Worm (Caenorhabditis elegans): Measurements from ENCODE around the gene F19C7.4.
A peak's percentile ranks its signal among the peaks of the same experiment; 100 is the strongest.

Gene F19C7.4

DNA sequence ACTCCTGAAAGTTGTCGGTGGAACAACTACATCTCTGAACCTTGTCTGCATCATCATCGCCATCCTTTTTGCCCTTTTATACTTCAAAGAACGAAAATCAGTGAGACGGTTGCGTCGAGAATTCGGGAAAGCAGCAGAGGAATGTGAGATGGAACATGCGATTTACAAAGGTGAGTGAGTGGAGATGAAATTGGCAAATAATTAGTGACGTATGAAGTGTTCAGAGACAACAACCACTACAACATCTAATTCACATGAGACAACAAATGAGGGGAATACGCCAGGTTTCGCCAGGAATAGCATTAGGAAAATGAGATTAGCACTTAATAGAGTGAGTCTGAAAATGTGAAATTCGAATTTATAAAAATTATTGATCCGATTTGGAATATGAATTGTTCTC, 38.1 kb upstream of the F19C7.4 start:
- TF ChIP-seq pax-1 (tag; optimal IDR thresholded peaks at IDR 0.05) = no peak
- TF ChIP-seq ceh-24 (tag; optimal IDR thresholded peaks at IDR 0.05) = no peak
- TF ChIP-seq ceh-34 (tag; optimal IDR thresholded peaks at IDR 0.05) = no peak
- TF ChIP-seq che-1 (tag; optimal IDR thresholded peaks at IDR 0.05) = no peak
- TF ChIP-seq ceh-45 (GFP tag; IDR thresholded peaks at IDR 0.05) = no peak
- TF ChIP-seq sox-4 (tag; optimal IDR thresholded peaks at IDR 0.05) = no peak
- no peak for TF ChIP-seq madf-2 (tag; optimal IDR thresholded peaks at IDR 0.05)
- no peak for TF ChIP-seq nhr-232 (tag; optimal IDR thresholded peaks at IDR 0.05)
- TF ChIP-seq dmd-4 (tag; optimal IDR thresholded peaks at IDR 0.05; ENCODE audit: borderline replicate concordance) = no peak
- no peak for TF ChIP-seq fax-1 (tag; optimal IDR thresholded peaks at IDR 0.05)
- no peak for TF ChIP-seq unc-3 (GFP tag; conservative IDR thresholded peaks at IDR 0.05)
- TF ChIP-seq unc-3 (tag; optimal IDR thresholded peaks at IDR 0.05) = no peak
- TF ChIP-seq syd-9 (tag; optimal IDR thresholded peaks at IDR 0.05) = no peak

DNA sequence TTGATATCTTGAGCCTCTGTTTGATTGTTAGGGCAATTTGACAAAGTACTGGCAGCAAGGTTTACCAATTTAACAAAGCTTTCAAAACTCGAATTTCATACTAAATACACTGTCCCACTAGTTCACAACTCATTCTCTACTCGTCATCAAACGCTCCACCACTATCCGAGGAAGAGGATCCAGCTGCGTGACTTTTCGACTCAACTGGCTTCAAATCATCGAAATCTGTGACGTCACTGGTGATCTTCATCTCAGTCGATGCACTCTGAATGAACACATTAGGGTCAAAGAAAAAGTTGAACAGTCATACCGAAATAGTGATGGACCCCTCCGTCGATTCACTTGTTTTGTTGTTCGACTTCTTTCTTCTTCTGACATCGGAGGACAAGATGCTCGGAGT, 36.8 kb upstream of the F19C7.4 start:
- TF ChIP-seq npax-4 (tag; optimal IDR thresholded peaks at IDR 0.05) = no peak
- no peak for TF ChIP-seq ceh-6 (GFP tag; optimal IDR thresholded peaks at IDR 0.05)
- TF ChIP-seq syd-9 (tag; optimal IDR thresholded peaks at IDR 0.05) = no peak
- no peak for TF ChIP-seq hlh-30 (tag; optimal IDR thresholded peaks at IDR 0.05; ENCODE audit: insufficient read depth)
- no peak for TF ChIP-seq fkh-10 (GFP tag; optimal IDR thresholded peaks at IDR 0.05)
- no peak for TF ChIP-seq ceh-31 (tag; optimal IDR thresholded peaks at IDR 0.05)
- no peak for TF ChIP-seq zip-5 (tag; optimal IDR thresholded peaks at IDR 0.05)
- TF ChIP-seq ets-4 (tag; optimal IDR thresholded peaks at IDR 0.05) = no peak
- no peak for TF ChIP-seq ceh-14 (tag; optimal IDR thresholded peaks at IDR 0.05)

DNA sequence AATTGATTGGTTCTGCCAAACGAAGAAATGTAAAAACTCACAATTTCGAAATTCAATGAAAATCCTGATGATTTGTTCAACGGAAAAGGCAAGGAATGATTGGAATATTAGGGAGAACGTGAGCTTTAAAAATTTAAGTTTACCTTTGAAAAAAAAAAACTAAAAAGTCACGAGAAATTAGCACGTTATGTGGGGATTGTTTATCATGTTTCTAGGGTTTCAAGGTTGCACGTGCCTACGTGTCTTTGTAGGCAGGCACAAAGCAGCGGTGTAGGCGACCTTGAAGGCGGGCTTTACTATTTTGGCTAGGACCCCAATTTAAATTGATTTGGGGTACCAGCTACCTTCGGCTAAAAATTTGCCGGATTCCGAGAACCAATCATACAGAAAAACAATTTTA, 35.3 kb upstream of the F19C7.4 start, which contains the start of gene F28E10.4:
Gene F28E10.4, minus strand, starts transcription at position 101 of the 400 bp plus-strand sequence.
- TF ChIP-seq lim-6 (tag; optimal IDR thresholded peaks at IDR 0.05) (no peak), pha-4 (tag; optimal IDR thresholded peaks at IDR 0.05) (no peak), unc-55 (GFP tag; optimal IDR thresholded peaks at IDR 0.05) (no peak), elt-2 (tag; optimal IDR thresholded peaks at IDR 0.05) (no peak), ref-2 (tag; optimal IDR thresholded peaks at IDR 0.05) (no peak), pha-2 (tag; optimal IDR thresholded peaks at IDR 0.05) (no peak), pros-1 (tag; optimal IDR thresholded peaks at IDR 0.05) (no peak), che-1 (tag; optimal IDR thresholded peaks at IDR 0.05) (no peak), hlh-6 (tag; optimal IDR thresholded peaks at IDR 0.05) (no peak), pax-1 (tag; optimal IDR thresholded peaks at IDR 0.05) (no peak)

DNA sequence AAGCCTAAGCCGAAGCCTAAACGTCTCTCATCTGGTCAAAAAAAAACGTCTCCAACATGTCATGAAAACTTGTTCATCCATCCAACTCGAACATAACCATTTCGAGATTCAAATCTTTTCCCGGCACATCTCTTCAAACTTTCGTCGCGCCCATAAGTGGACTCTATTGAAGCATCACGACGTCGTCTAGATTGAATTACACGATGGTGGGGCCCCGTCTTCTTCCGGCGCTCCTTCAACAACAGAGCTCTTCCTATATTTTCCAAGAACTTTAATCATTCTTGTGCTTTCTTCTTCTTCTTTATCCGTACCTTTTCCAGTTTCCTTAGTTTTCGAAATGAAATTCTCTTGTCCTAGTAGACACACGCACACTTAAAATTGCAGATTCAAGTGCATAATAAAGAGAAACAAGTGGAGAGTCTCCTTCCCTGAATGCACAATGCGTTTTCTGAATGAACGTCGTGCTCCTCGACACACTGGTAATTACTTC, 34.2 kb upstream of the F19C7.4 start, which contains the start of gene F28E10.1:
Gene F28E10.1, plus strand, starts transcription at position 440 of the 490 bp plus-strand sequence.
- TF ChIP-seq ahr-1 (tag; optimal IDR thresholded peaks at IDR 0.05) (no peak), unc-42 (tag; optimal IDR thresholded peaks at IDR 0.05) (peak; percentile 86), hlh-6 (tag; optimal IDR thresholded peaks at IDR 0.05) (no peak), ceh-31 (tag; optimal IDR thresholded peaks at IDR 0.05) (peak; percentile 38), ceh-9 (tag; optimal IDR thresholded peaks at IDR 0.05) (no peak), elt-4 (tag; optimal IDR thresholded peaks at IDR 0.05) (no peak), pha-2 (tag; optimal IDR thresholded peaks at IDR 0.05) (no peak), Y22D7AL.16 (tag; optimal IDR thresholded peaks at IDR 0.05) (no peak), tbx-7 (tag; optimal IDR thresholded peaks at IDR 0.05) (no peak)

DNA sequence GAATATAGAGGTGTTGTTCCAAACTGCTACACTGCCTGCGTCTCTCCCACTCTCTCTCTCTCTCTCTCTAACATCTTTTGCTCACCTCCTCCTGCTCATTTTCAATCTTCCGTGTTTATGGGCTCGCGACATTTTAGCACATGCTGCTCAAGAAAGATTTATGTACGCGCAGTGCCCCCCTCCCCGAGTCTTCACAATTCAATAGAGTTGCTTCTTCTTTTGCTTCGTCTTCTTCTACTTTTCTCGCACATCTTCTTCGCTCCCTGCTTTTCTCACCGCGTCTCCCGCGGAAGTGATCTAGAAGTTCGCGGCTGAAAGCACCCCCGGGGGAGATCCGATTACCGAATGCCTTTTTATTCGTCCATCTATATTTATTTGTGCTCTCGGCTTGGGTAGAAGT, 32.1 kb upstream of the F19C7.4 start:
- peak; percentile 20 for TF ChIP-seq ceh-34 (tag; optimal IDR thresholded peaks at IDR 0.05)
- TF ChIP-seq ceh-6 (GFP tag; optimal IDR thresholded peaks at IDR 0.05) = no peak
- TF ChIP-seq unc-55 (GFP tag; optimal IDR thresholded peaks at IDR 0.05) = peak; percentile 19
- TF ChIP-seq unc-42 (tag; optimal IDR thresholded peaks at IDR 0.05) = peak; percentile 89
- no peak for TF ChIP-seq tbx-2 (tag; optimal IDR thresholded peaks at IDR 0.05)
- no peak for TF ChIP-seq eyg-1 (tag; optimal IDR thresholded peaks at IDR 0.05)
- TF ChIP-seq ahr-1 (tag; optimal IDR thresholded peaks at IDR 0.05) = no peak
- TF ChIP-seq K09A11.1 (tag; optimal IDR thresholded peaks at IDR 0.05; ENCODE audit: insufficient read depth) = no peak
- peak; percentile 69 for TF ChIP-seq ceh-31 (tag; optimal IDR thresholded peaks at IDR 0.05)
